Worm (Caenorhabditis elegans) whole organism, L4/young adult: ENCODE results near the gene C06C3.7.

ENCODE experiments used
- W03F9.2 ChIP-seq: fragments of 150-350 bp; optimal IDR thresholded peaks from 2 replicates; lab custom pipeline; 2014; ENCODE audit warnings: missing biosample characterization, missing genetic modification characterization
- dao-5 ChIP-seq: sonication (generic microtip); optimal IDR thresholded peaks from 2 replicates; lab custom pipeline; 2016; ENCODE audit warnings: missing genotype, missing genetic modification characterization, moderate library complexity, missing compliant biosample characterization
- him-1 ChIP-seq: sonication (generic microtip); optimal IDR thresholded peaks from 2 replicates; lab custom pipeline; 2016; ENCODE audit warnings: missing genotype, missing genetic modification reagents, missing genetic modification characterization, missing compliant biosample characterization

C06C3.7 gene

ce11 chrII:9385241-9385640 lies at the start of gene C06C3.7:
Gene C06C3.7, plus strand, starts transcription at chrII:9385541.
- no peak for TF ChIP-seq him-1
- TF ChIP-seq dao-5 (tag; lab: Kevin White, UChicago): no peak
- no peak for TF ChIP-seq W03F9.2 (tag; lab: Kevin White, UChicago)

- TF ChIP-seq W03F9.2 (tag; lab: Kevin White, UChicago): no peak
- TF ChIP-seq him-1: no peak
- TF ChIP-seq dao-5 (tag; lab: Kevin White, UChicago): no peak
These were observed 48.7 kb upstream of the C06C3.7 start for ce11 chrII:9336651-9337050.

- TF ChIP-seq dao-5 (tag; lab: Kevin White, UChicago) (no peak), W03F9.2 (tag; lab: Kevin White, UChicago) (no peak), him-1 (no peak)
These were observed 46.5 kb upstream of the C06C3.7 start, which contains the start of gene ttll-12 for ce11 chrII:9338859-9339258. Gene ttll-12, plus strand, starts transcription at chrII:9338997.

- TF ChIP-seq him-1 (no peak), dao-5 (tag; lab: Kevin White, UChicago) (no peak), W03F9.2 (tag; lab: Kevin White, UChicago) (no peak)
These were observed 41.4 kb upstream of the C06C3.7 start for ce11 chrII:9343955-9344354.

- TF ChIP-seq dao-5 (tag; lab: Kevin White, UChicago) (no peak), W03F9.2 (tag; lab: Kevin White, UChicago) (no peak), him-1 (no peak)
These were observed 40.2 kb upstream of the C06C3.7 start for ce11 chrII:9345116-9345515.

- no peak for TF ChIP-seq him-1
- TF ChIP-seq W03F9.2 (tag; lab: Kevin White, UChicago): no peak
- no peak for TF ChIP-seq dao-5 (tag; lab: Kevin White, UChicago)
These were observed 39.5 kb upstream of the C06C3.7 start for ce11 chrII:9345794-9346193.

- TF ChIP-seq W03F9.2 (tag; lab: Kevin White, UChicago) (no peak), him-1 (no peak), dao-5 (tag; lab: Kevin White, UChicago) (no peak)
These were observed 38.9 kb upstream of the C06C3.7 start, which contains the start of gene F42A8.1 for ce11 chrII:9346490-9346889. Gene F42A8.1, minus strand, starts transcription at chrII:9346590.

- TF ChIP-seq him-1 (no peak), dao-5 (tag; lab: Kevin White, UChicago) (no peak), W03F9.2 (tag; lab: Kevin White, UChicago) (no peak)
These were observed 37.9 kb upstream of the C06C3.7 start for ce11 chrII:9347444-9347843.

- TF ChIP-seq dao-5 (tag; lab: Kevin White, UChicago) (no peak), him-1 (no peak), W03F9.2 (tag; lab: Kevin White, UChicago) (no peak)
These were observed 32.7 kb upstream of the C06C3.7 start, which contains the start of the genes sdhb-1 and cup-15 for ce11 chrII:9352669-9353068. Gene sdhb-1, minus strand, starts transcription at chrII:9352731. Gene cup-15, plus strand, starts transcription at chrII:9353000.

ce11 chrII:9356723-9357122 lies 28.6 kb upstream of the C06C3.7 start:
- TF ChIP-seq W03F9.2 (tag; lab: Kevin White, UChicago) (no peak), dao-5 (tag; lab: Kevin White, UChicago) (no peak), him-1 (no peak)

- no peak for TF ChIP-seq him-1
- no peak for TF ChIP-seq W03F9.2 (tag; lab: Kevin White, UChicago)
These were observed 27.1 kb upstream of the C06C3.7 start, which contains the start of gene mel-11 for ce11 chrII:9358230-9358629. Gene mel-11, plus strand, starts transcription at chrII:9358530.

- TF ChIP-seq him-1: no peak
- TF ChIP-seq dao-5 (tag; lab: Kevin White, UChicago): no peak
- TF ChIP-seq W03F9.2 (tag; lab: Kevin White, UChicago): no peak
These were observed 23.1 kb upstream of the C06C3.7 start for ce11 chrII:9362249-9362648.

- TF ChIP-seq dao-5 (tag; lab: Kevin White, UChicago): no peak
- TF ChIP-seq W03F9.2 (tag; lab: Kevin White, UChicago): no peak
- TF ChIP-seq him-1: no peak
These were observed 15.9 kb upstream of the C06C3.7 start for ce11 chrII:9369394-9369793.

ce11 chrII:9372393-9372792 lies 12.9 kb upstream of the C06C3.7 start, which contains the start of gene C06C3.3:
Gene C06C3.3, minus strand, starts transcription at chrII:9372493.
- TF ChIP-seq W03F9.2 (tag; lab: Kevin White, UChicago) (no peak), dao-5 (tag; lab: Kevin White, UChicago) (no peak), him-1 (no peak)

- TF ChIP-seq W03F9.2 (tag; lab: Kevin White, UChicago): no peak
- no peak for TF ChIP-seq dao-5 (tag; lab: Kevin White, UChicago)
- no peak for TF ChIP-seq him-1
These were observed 12.3 kb upstream of the C06C3.7 start, which contains the start of gene C06C3.4 for ce11 chrII:9372991-9373390. Gene C06C3.4, plus strand, starts transcription at chrII:9373291.
